Worm (Caenorhabditis elegans): Measurements from ENCODE around the gene cept-2.
A peak's percentile ranks its signal among the peaks of the same experiment; 100 is the strongest.

cept-2 gene

DNA sequence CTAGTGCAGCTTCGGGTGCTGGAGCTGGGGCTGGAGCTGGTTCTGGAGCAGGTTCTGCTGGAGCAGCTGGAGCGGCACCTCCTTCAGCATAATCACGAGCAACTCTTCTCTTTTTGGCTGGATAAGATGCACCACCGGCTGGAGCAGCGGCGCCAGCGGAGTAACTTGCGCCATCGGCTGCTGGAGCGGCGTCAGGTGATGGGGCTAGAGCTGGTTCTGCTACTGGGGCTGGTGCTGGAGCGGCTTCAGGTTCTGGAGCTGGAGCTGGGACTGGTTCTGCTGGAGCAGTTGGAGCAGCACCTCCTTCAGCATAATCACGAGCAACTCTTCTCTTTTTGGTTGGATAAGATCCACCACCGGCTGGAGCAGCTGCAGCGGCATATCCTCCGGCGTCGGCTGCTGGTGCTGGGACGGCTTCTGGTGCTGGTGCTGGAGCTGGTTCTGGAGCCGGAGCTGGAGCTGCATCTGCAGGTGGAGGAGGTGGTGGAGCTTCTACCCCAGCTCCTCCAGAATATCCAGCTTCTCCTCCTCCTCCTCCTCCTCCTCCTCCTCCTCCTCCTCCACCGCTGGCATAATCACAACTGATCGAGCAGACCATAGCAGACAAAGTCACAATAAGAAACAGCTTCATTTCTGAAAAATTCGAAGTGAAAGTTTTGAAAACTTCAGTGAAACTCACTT lies 28.3 kb upstream of the cept-2 start, which contains the start of gene F47B8.13:
Gene F47B8.13 (minus strand): TSS at position 631 of the 681 bp plus-strand sequence.
- TF ChIP-seq fos-1 (tag; optimal IDR thresholded peaks at IDR 0.05): no peak
- TF ChIP-seq ceh-82 (tag; optimal IDR thresholded peaks at IDR 0.05): no peak
- TF ChIP-seq nhr-6 (tag; optimal IDR thresholded peaks at IDR 0.05): no peak

DNA sequence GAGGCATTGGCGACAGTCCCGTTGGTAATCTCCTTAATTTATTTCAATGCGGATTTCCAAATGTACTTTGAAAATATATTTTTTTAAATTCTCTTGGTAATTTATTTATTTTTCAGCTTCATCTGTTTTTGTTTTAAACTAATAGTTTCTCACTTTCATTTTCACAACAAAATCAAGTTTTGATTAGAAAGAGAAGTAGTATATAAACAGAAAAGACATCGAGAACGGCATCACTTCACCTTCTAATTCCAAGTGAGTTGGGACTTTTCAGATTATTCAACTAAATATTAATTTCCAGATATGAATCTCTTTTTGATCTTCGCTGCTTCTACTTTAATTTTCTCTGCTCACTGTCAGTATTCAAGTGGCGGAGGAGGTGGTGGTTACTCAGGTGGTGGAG lies 27.3 kb upstream of the cept-2 start, which contains the start of gene F47B8.14:
Gene F47B8.14 (plus strand): TSS at position 301 of the 400 bp plus-strand sequence.
- TF ChIP-seq mab-5 (tag; optimal IDR thresholded peaks at IDR 0.05) (no peak), elt-3 (tag; optimal IDR thresholded peaks at IDR 0.05) (no peak), sem-4 (tag; optimal IDR thresholded peaks at IDR 0.05) (no peak), crh-2 (tag; optimal IDR thresholded peaks at IDR 0.05) (no peak), ztf-1 (GFP tag; conservative IDR thresholded peaks at IDR 0.05) (no peak), nhr-21 (tag; optimal IDR thresholded peaks at IDR 0.05) (no peak), ceh-16 (tag; optimal IDR thresholded peaks at IDR 0.05) (no peak), alr-1 (tag; optimal IDR thresholded peaks at IDR 0.05) (no peak), lin-13 (GFP tag; optimal IDR thresholded peaks at IDR 0.05) (no peak), ama-1 (optimal IDR thresholded peaks at IDR 0.05) (no peak), ztf-11 (tag; optimal IDR thresholded peaks at IDR 0.05) (no peak)

ce11 chrV:14320730-14321319 lies 26.7 kb upstream of the cept-2 start:
- TF ChIP-seq crh-2 (tag; optimal IDR thresholded peaks at IDR 0.05) (no peak), sma-3 (GFP tag; optimal IDR thresholded peaks at IDR 0.05) (no peak), Y55F3AM.14 (GFP tag; optimal IDR thresholded peaks at IDR 0.05) (peak; percentile 11), gmeb-1 (tag; optimal IDR thresholded peaks at IDR 0.05) (no peak)

- no peak for TF ChIP-seq nhr-77 (tag; optimal IDR thresholded peaks at IDR 0.05)
- TF ChIP-seq nhr-11 (tag; optimal IDR thresholded peaks at IDR 0.05): no peak
- no peak for TF ChIP-seq ztf-11 (tag; optimal IDR thresholded peaks at IDR 0.05)
- no peak for TF ChIP-seq nhr-12 (tag; optimal IDR thresholded peaks at IDR 0.05)
- no peak for TF ChIP-seq nhr-237 (tag; optimal IDR thresholded peaks at IDR 0.05)
- no peak for TF ChIP-seq mbf-1 (tag; optimal IDR thresholded peaks at IDR 0.05)
- TF ChIP-seq ceh-82 (tag; optimal IDR thresholded peaks at IDR 0.05): no peak
- peak; percentile 59 for TF ChIP-seq ama-1 (optimal IDR thresholded peaks at IDR 0.05)
- TF ChIP-seq mdl-1 (tag; optimal IDR thresholded peaks at IDR 0.05): no peak
- no peak for TF ChIP-seq lin-11 (tag; optimal IDR thresholded peaks at IDR 0.05)
- TF ChIP-seq nhr-129 (tag; optimal IDR thresholded peaks at IDR 0.05): peak; percentile 65
- TF ChIP-seq crh-2 (tag; optimal IDR thresholded peaks at IDR 0.05): peak; percentile 56
- no peak for TF ChIP-seq nhr-23 (tag; optimal IDR thresholded peaks at IDR 0.05)
- TF ChIP-seq gmeb-1 (tag; optimal IDR thresholded peaks at IDR 0.05): peak; percentile 23
- TF ChIP-seq unc-55 (GFP tag; optimal IDR thresholded peaks at IDR 0.05): peak; percentile 62
- no peak for TF ChIP-seq nhr-21 (tag; optimal IDR thresholded peaks at IDR 0.05)
- TF ChIP-seq R02D3.7 (tag; optimal IDR thresholded peaks at IDR 0.05): no peak
- no peak for TF ChIP-seq unc-39 (tag; optimal IDR thresholded peaks at IDR 0.05)
- no peak for TF ChIP-seq Y55F3AM.14 (GFP tag; optimal IDR thresholded peaks at IDR 0.05)
- no peak for TF ChIP-seq blmp-1 (tag; optimal IDR thresholded peaks at IDR 0.05; ENCODE audit: insufficient read depth)
- TF ChIP-seq skn-1 (tag; optimal IDR thresholded peaks at IDR 0.05): no peak
- no peak for TF ChIP-seq dmd-4 (tag; optimal IDR thresholded peaks at IDR 0.05)
- TF ChIP-seq lsy-2 (tag; optimal IDR thresholded peaks at IDR 0.05): peak in 1 of 2 experiments; percentile 62
- no peak for TF ChIP-seq mab-5 (tag; optimal IDR thresholded peaks at IDR 0.05)
- TF ChIP-seq ZK546.5 (tag; optimal IDR thresholded peaks at IDR 0.05): no peak
- TF ChIP-seq ceh-16 (tag; optimal IDR thresholded peaks at IDR 0.05): no peak
- TF ChIP-seq nhr-10 (tag; optimal IDR thresholded peaks at IDR 0.05): no peak
- TF ChIP-seq fos-1 (tag; optimal IDR thresholded peaks at IDR 0.05): peak; percentile 1
- no peak for TF ChIP-seq zag-1 (tag; optimal IDR thresholded peaks at IDR 0.05)
- TF ChIP-seq unc-62 (GFP tag; optimal IDR thresholded peaks at IDR 0.05): no peak
- TF ChIP-seq lin-13 (GFP tag; optimal IDR thresholded peaks at IDR 0.05): peak; percentile 25
- no peak for TF ChIP-seq elt-1 (tag; optimal IDR thresholded peaks at IDR 0.05)
- peak; percentile 25 for TF ChIP-seq sem-4 (tag; optimal IDR thresholded peaks at IDR 0.05)
- peak; percentile 15 for TF ChIP-seq F13H6.1 (tag; optimal IDR thresholded peaks at IDR 0.05)
- TF ChIP-seq snpc-4 (tag; optimal IDR thresholded peaks at IDR 0.05): peak; percentile 46
- TF ChIP-seq C34F6.9 (tag; optimal IDR thresholded peaks at IDR 0.05): peak; percentile 83
- no peak for TF ChIP-seq aly-2 (tag; optimal IDR thresholded peaks at IDR 0.05)
- TF ChIP-seq ztf-4 (tag; optimal IDR thresholded peaks at IDR 0.05): no peak
- no peak for TF ChIP-seq nhr-6 (tag; optimal IDR thresholded peaks at IDR 0.05)
- no peak for TF ChIP-seq elt-3 (tag; optimal IDR thresholded peaks at IDR 0.05)
- TF ChIP-seq sma-3 (GFP tag; optimal IDR thresholded peaks at IDR 0.05): no peak
- no peak for TF ChIP-seq egl-27 (tag; optimal IDR thresholded peaks at IDR 0.05)
- TF ChIP-seq peb-1 (tag; optimal IDR thresholded peaks at IDR 0.05): no peak
These were observed 24.8 kb upstream of the cept-2 start, which contains the start of gene F47B8.3 for ce11 chrV:14322743-14323142. TSS of gene F47B8.3 (minus strand) at chrV:14323003.
